Fruit fly (Drosophila melanogaster): ENCODE data around the gene TwdlD.

Gene TwdlD

DNA sequence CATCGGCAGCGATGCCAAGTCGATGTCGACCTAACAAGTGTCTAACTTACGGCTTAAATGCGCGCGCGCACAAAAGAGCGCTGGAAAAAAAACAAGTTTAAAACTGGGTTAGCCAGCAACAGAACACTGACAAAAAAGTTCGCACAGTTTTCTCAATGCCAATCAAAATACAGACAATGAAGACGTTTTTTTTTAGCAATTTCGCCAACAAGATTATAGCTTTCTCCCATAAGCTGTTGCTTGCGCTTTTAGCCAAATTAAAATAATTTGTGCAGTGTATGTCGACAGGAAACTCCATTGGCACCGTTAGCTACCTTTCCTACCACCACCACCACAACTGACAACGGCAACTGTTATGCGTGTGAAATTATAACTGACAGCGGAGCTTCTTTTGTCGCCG, 14.8 kb downstream of the TwdlD start (continued):
- TF ChIP-seq CG3847 (GFP tag; IDR thresholded peaks at IDR 0.05): peak; percentile 39; the same call in 1 of the 2 replicates
- TF ChIP-seq seq (GFP tag; IDR thresholded peaks at IDR 0.05): peak; percentile 60; the same call in 1 of the 2 replicates
- peak; percentile 58 for TF ChIP-seq HHEX (GFP tag; optimal IDR thresholded peaks at IDR 0.05)
- TF ChIP-seq CG3726 (GFP tag; IDR thresholded peaks at IDR 0.05): 0 out of 3 replicates have a peak, but pooled peaks have one; percentile 44
- TF ChIP-seq Doc2 (GFP tag; IDR thresholded peaks at IDR 0.05): peak; percentile 9; the same call in 1 of the 2 replicates
- TF ChIP-seq CG6272 (GFP tag; IDR thresholded peaks at IDR 0.05): peak; percentile 25; the same call in 1 of the 2 replicates
- peak; percentile 32 for TF ChIP-seq Dip3 (GFP tag; optimal IDR thresholded peaks at IDR 0.05)
- TF ChIP-seq Sox102F (GFP tag; optimal IDR thresholded peaks at IDR 0.05): peak; percentile 61
- TF ChIP-seq Sry-δ (GFP tag; optimal IDR thresholded peaks at IDR 0.05): no peak
- 0 out of 3 replicates have a peak, but pooled peaks have one; percentile 54 for TF ChIP-seq so (GFP tag; IDR thresholded peaks at IDR 0.05)
- peak; percentile 59 for TF ChIP-seq CG2120 (GFP tag; optimal IDR thresholded peaks at IDR 0.05)
- TF ChIP-seq H15 (GFP tag; IDR thresholded peaks at IDR 0.05): 0 out of 3 replicates have a peak, but pooled peaks have one; percentile 29
- TF ChIP-seq HLH54F (GFP tag; optimal IDR thresholded peaks at IDR 0.05): peak; percentile 44
- TF ChIP-seq pho (GFP tag; optimal IDR thresholded peaks at IDR 0.05): peak; percentile 21
- TF ChIP-seq Myb (GFP tag; optimal IDR thresholded peaks at IDR 0.05): peak; percentile 32
- no peak for TF ChIP-seq CG10321 (GFP tag; IDR thresholded peaks at IDR 0.05)
- no peak for TF ChIP-seq BEAF-32 (GFP tag; optimal IDR thresholded peaks at IDR 0.05)
- TF ChIP-seq Ptx1 (GFP tag; IDR thresholded peaks at IDR 0.05): peak; percentile 71
- TF ChIP-seq B-H1 (GFP tag; IDR thresholded peaks at IDR 0.05): peak; percentile 52; the same call in 2 of the 3 replicates
- 0 out of 3 replicates have a peak, but pooled peaks have one; percentile 28 for TF ChIP-seq Dbx (GFP tag; IDR thresholded peaks at IDR 0.05)
- TF ChIP-seq inv (GFP tag; IDR thresholded peaks at IDR 0.05; ENCODE audit: partially characterized antibody): no peak
- no peak for TF ChIP-seq CG4282 (GFP tag; optimal IDR thresholded peaks at IDR 0.05)
- no peak for TF ChIP-seq CG15479 (GFP tag; optimal IDR thresholded peaks at IDR 0.05)
- peak; percentile 51 for TF ChIP-seq CG7556 (GFP tag; optimal IDR thresholded peaks at IDR 0.05)
- no peak for TF ChIP-seq HmgZ (tag; optimal IDR thresholded peaks at IDR 0.05)
- TF ChIP-seq Dll (GFP tag; IDR thresholded peaks at IDR 0.05; ENCODE audit: partially characterized antibody): no peak
- peak; percentile 56 for TF ChIP-seq CG15269 (tag; optimal IDR thresholded peaks at IDR 0.05)
- no peak for TF ChIP-seq peb (GFP tag; IDR thresholded peaks at IDR 0.05)
- TF ChIP-seq org-1 (GFP tag; optimal IDR thresholded peaks at IDR 0.05): peak; percentile 52
- TF ChIP-seq E2f1 (GFP tag; IDR thresholded peaks at IDR 0.05): peak; percentile 69
- TF ChIP-seq CG15514 (GFP tag; optimal IDR thresholded peaks at IDR 0.05): peak; percentile 47
- TF ChIP-seq Eip74EF (GFP tag; optimal IDR thresholded peaks at IDR 0.05): no peak
- TF ChIP-seq CG3995 (GFP tag; optimal IDR thresholded peaks at IDR 0.05): no peak
- TF ChIP-seq Nf-YA (GFP tag; IDR thresholded peaks at IDR 0.05): peak; percentile 36; the same call in 1 of the 2 replicates
- peak; percentile 40; the same call in 1 of the 2 replicates for TF ChIP-seq stc (GFP tag; IDR thresholded peaks at IDR 0.05)
- TF ChIP-seq nau (GFP tag; optimal IDR thresholded peaks at IDR 0.05): peak; percentile 47
- peak in 1 of 2 experiments; percentile 77 for TF ChIP-seq Hr51 (GFP tag; optimal IDR thresholded peaks at IDR 0.05)
- no peak for TF ChIP-seq CG8089 (GFP tag; optimal IDR thresholded peaks at IDR 0.05)
- TF ChIP-seq CG8388 (GFP tag; optimal IDR thresholded peaks at IDR 0.05): peak; percentile 26
- peak; percentile 34 for TF ChIP-seq pnt (GFP tag; optimal IDR thresholded peaks at IDR 0.05)
- peak; percentile 30; the same call in 1 of the 3 replicates for TF ChIP-seq CG11456 (GFP tag; IDR thresholded peaks at IDR 0.05)
- no peak for TF ChIP-seq CG4707 (GFP tag; optimal IDR thresholded peaks at IDR 0.05)
- no peak for TF ChIP-seq bowl (GFP tag; IDR thresholded peaks at IDR 0.05)
- TF ChIP-seq CG6813 (GFP tag; optimal IDR thresholded peaks at IDR 0.05): peak; percentile 14
- TF ChIP-seq zfh2 (GFP tag; optimal IDR thresholded peaks at IDR 0.05): peak; percentile 45
- peak; percentile 52 for TF ChIP-seq mam (GFP tag; optimal IDR thresholded peaks at IDR 0.05)
- TF ChIP-seq Taf1 (GFP tag; IDR thresholded peaks at IDR 0.05): no peak
- TF ChIP-seq chn (GFP tag; optimal IDR thresholded peaks at IDR 0.05): peak; percentile 11
- TF ChIP-seq CG30403 (GFP tag; optimal IDR thresholded peaks at IDR 0.05): peak; percentile 66
- peak; percentile 15; the same call in 1 of the 2 replicates for TF ChIP-seq danr (GFP tag; IDR thresholded peaks at IDR 0.05)

All from whole organism, embryonic.